Comparison of ENCODE assay signal across 8 worm cellular contexts in the genomic region with DNA sequence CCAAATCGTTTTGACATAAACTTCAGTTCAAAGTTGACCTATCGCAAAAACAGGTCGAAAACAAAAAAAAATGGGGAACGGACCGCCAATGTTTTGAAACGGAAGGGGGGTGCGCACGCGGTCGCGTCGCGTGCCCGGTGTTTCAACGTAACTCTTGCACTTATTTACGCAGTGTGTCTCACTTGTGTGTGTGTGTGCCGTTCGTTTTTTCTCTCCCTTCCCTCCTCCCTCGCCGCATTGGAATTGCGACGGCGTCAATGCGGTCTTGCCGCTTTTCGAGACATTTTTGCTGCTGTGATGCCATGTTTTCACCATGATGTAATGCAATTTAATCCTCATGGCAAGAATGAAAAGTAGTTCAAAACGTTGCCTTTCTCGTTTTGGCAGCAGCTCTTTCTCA.
TF ChIP-seq lines count a peak whose summit lies in the region.

No protein-coding gene starts in this region.

TF ChIP-seq in whole organism, L1 larva, 84 proteins besides CTCF, POLR2A, EP300 and RAD21 (continued from another document and continues in another):
- peak; percentile 89 for TF ChIP-seq lin-14 (GFP tag; optimal IDR thresholded peaks at IDR 0.05; lab: Kevin White, UChicago)
- no peak for TF ChIP-seq efl-1 (optimal IDR thresholded peaks at IDR 0.05; lab: Kevin White, UChicago)
- peak in 1 of 2 experiments; percentile 79 for TF ChIP-seq efl-1 (GFP tag; optimal IDR thresholded peaks at IDR 0.05 in 1 of 2; lab: Kevin White, UChicago)
- TF ChIP-seq snu-23 (GFP tag; optimal IDR thresholded peaks at IDR 0.05; lab: Kevin White, UChicago), result peak; percentile 8
- no peak for TF ChIP-seq nhr-28 (tag; optimal IDR thresholded peaks at IDR 0.05; lab: Kevin White, UChicago)
- peak in 1 of 3 experiments; percentile 16 for TF ChIP-seq ceh-82 (tag; optimal IDR thresholded peaks at IDR 0.05; lab: Kevin White, UChicago)
- no peak for TF ChIP-seq dsc-1 (tag; optimal IDR thresholded peaks at IDR 0.05; lab: Kevin White, UChicago)
- TF ChIP-seq lsy-2 (tag; optimal IDR thresholded peaks at IDR 0.05; lab: Kevin White, UChicago), result peak in 1 of 2 experiments; percentile 15
- peak; percentile 21 for TF ChIP-seq xbp-1 (tag; optimal IDR thresholded peaks at IDR 0.05; lab: Kevin White, UChicago)
- no peak for TF ChIP-seq unc-98 (GFP tag; IDR thresholded peaks at IDR 0.05; lab: Robert Waterston, UW)
- TF ChIP-seq mep-1 (tag; optimal IDR thresholded peaks at IDR 0.05; lab: Kevin White, UChicago), result peak; percentile 15
- TF ChIP-seq grh-1 (GFP tag; IDR thresholded peaks at IDR 0.05; lab: Robert Waterston, UW), result no peak
- no peak for TF ChIP-seq ztf-4 (tag; optimal IDR thresholded peaks at IDR 0.05; lab: Kevin White, UChicago)
- peak in 1 of 2 experiments; percentile 18 for TF ChIP-seq lin-35 (GFP tag; optimal IDR thresholded peaks at IDR 0.05; lab: Kevin White, UChicago)
- TF ChIP-seq fkh-10 (GFP tag; optimal IDR thresholded peaks at IDR 0.05; lab: Kevin White, UChicago), result no peak
- no peak for TF ChIP-seq ceh-63 (GFP tag; optimal IDR thresholded peaks at IDR 0.05; lab: Kevin White, UChicago)

TF ChIP-seq in whole organism, L2 larva, 48 proteins besides CTCF, POLR2A, EP300 and RAD21 (continued from another document):
- TF ChIP-seq lin-13 (GFP tag; optimal IDR thresholded peaks at IDR 0.05; lab: Kevin White, UChicago) (peak; percentile 15), nhr-21 (tag; optimal IDR thresholded peaks at IDR 0.05; lab: Kevin White, UChicago) (no peak), C34F6.9 (tag; optimal IDR thresholded peaks at IDR 0.05; lab: Kevin White, UChicago) (peak; percentile 55), skn-1 (tag; optimal IDR thresholded peaks at IDR 0.05; lab: Kevin White, UChicago) (no peak), sem-4 (tag; optimal IDR thresholded peaks at IDR 0.05; lab: Kevin White, UChicago) (peak; percentile 41), fos-1 (tag; optimal IDR thresholded peaks at IDR 0.05; lab: Kevin White, UChicago) (peak; percentile 45), nhr-129 (tag; optimal IDR thresholded peaks at IDR 0.05; lab: Kevin White, UChicago) (peak; percentile 21), lin-11 (tag; optimal IDR thresholded peaks at IDR 0.05; lab: Kevin White, UChicago) (no peak), zag-1 (tag; optimal IDR thresholded peaks at IDR 0.05; lab: Kevin White, UChicago) (peak; percentile 31), elt-3 (tag; optimal IDR thresholded peaks at IDR 0.05; lab: Kevin White, UChicago) (no peak), ceh-82 (tag; optimal IDR thresholded peaks at IDR 0.05; lab: Kevin White, UChicago) (no peak), ztf-11 (tag; optimal IDR thresholded peaks at IDR 0.05; lab: Kevin White, UChicago) (no peak), gmeb-1 (tag; optimal IDR thresholded peaks at IDR 0.05; lab: Kevin White, UChicago) (no peak)

TF ChIP-seq in whole organism, L3 larva, 47 proteins besides CTCF, POLR2A, EP300 and RAD21 (continued from another document and continues in another):
- TF ChIP-seq lsy-12 (tag; optimal IDR thresholded peaks at IDR 0.05; lab: Kevin White, UChicago), result no peak
- TF ChIP-seq unc-39 (tag; optimal IDR thresholded peaks at IDR 0.05; lab: Kevin White, UChicago), result no peak
- TF ChIP-seq mdl-1 (tag; optimal IDR thresholded peaks at IDR 0.05; lab: Kevin White, UChicago), result no peak
- TF ChIP-seq ztf-4 (tag; optimal IDR thresholded peaks at IDR 0.05; lab: Kevin White, UChicago), result no peak
- TF ChIP-seq ZK546.5 (tag; optimal IDR thresholded peaks at IDR 0.05; lab: Kevin White, UChicago), result no peak
- no peak for TF ChIP-seq sea-2 (GFP tag; optimal IDR thresholded peaks at IDR 0.05; lab: Kevin White, UChicago)
- no peak for TF ChIP-seq egl-27 (tag; optimal IDR thresholded peaks at IDR 0.05; lab: Kevin White, UChicago)
- TF ChIP-seq nhr-23 (tag; optimal IDR thresholded peaks at IDR 0.05; lab: Kevin White, UChicago), result no peak
- TF ChIP-seq elt-1 (tag; optimal IDR thresholded peaks at IDR 0.05; lab: Kevin White, UChicago), result peak; percentile 3
- no peak for TF ChIP-seq snpc-4 (tag; optimal IDR thresholded peaks at IDR 0.05; lab: Kevin White, UChicago)
- no peak for TF ChIP-seq nhr-12 (tag; optimal IDR thresholded peaks at IDR 0.05; lab: Kevin White, UChicago)
- peak; percentile 35 for TF ChIP-seq elt-2 (tag; optimal IDR thresholded peaks at IDR 0.05; lab: Kevin White, UChicago)
- TF ChIP-seq aly-2 (tag; optimal IDR thresholded peaks at IDR 0.05; lab: Kevin White, UChicago), result no peak
- no peak for TF ChIP-seq nhr-28 (tag; optimal IDR thresholded peaks at IDR 0.05; lab: Kevin White, UChicago)
- TF ChIP-seq tbx-2 (tag; optimal IDR thresholded peaks at IDR 0.05; lab: Kevin White, UChicago), result no peak
- TF ChIP-seq skn-1 (tag; optimal IDR thresholded peaks at IDR 0.05; lab: Kevin White, UChicago), result peak; percentile 16
- peak; percentile 86 for TF ChIP-seq lin-39 (tag; optimal IDR thresholded peaks at IDR 0.05; lab: Kevin White, UChicago)
- TF ChIP-seq ztf-11 (tag; optimal IDR thresholded peaks at IDR 0.05; lab: Kevin White, UChicago), result no peak

TF ChIP-seq in whole organism, L4 larva, 104 proteins besides CTCF, POLR2A, EP300 and RAD21 (continued from another document and continues in another):
- TF ChIP-seq ceh-28 (tag; optimal IDR thresholded peaks at IDR 0.05; lab: Kevin White, UChicago) (no peak), nhr-77 (tag; optimal IDR thresholded peaks at IDR 0.05; lab: Kevin White, UChicago) (no peak), ceh-82 (tag; optimal IDR thresholded peaks at IDR 0.05; lab: Kevin White, UChicago) (no peak), ztf-11 (tag; optimal IDR thresholded peaks at IDR 0.05; lab: Kevin White, UChicago) (no peak), dmd-8 (GFP tag; IDR thresholded peaks at IDR 0.05; lab: Robert Waterston, UW) (no peak), F37D6.2 (tag; optimal IDR thresholded peaks at IDR 0.05; lab: Kevin White, UChicago) (no peak), dmd-6 (GFP tag; IDR thresholded peaks at IDR 0.05; lab: Robert Waterston, UW) (peak; percentile 37; the same call in 1 of the 2 replicates), hlh-11 (tag; optimal IDR thresholded peaks at IDR 0.05; lab: Kevin White, UChicago) (peak; percentile 59), arid-1 (GFP tag; conservative IDR thresholded peaks at IDR 0.05; lab: Robert Waterston, UW) (no peak), egl-43 (GFP tag; IDR thresholded peaks at IDR 0.05; lab: Robert Waterston, UW) (no peak), nhr-237 (tag; optimal IDR thresholded peaks at IDR 0.05; lab: Kevin White, UChicago) (no peak), nhr-41 (GFP tag; IDR thresholded peaks at IDR 0.05; lab: Robert Waterston, UW) (no peak), unc-62 (GFP tag; optimal IDR thresholded peaks at IDR 0.05 in 1 of 2; lab: Kevin White, UChicago) (peak in 1 of 2 experiments; percentile 91), unc-62 (tag; optimal IDR thresholded peaks at IDR 0.05; lab: Kevin White, UChicago) (no peak), lin-1 (GFP tag; IDR thresholded peaks at IDR 0.05; lab: Robert Waterston, UW) (no peak), mdt-29 (GFP tag; IDR thresholded peaks at IDR 0.05; lab: Robert Waterston, UW) (0 out of 2 replicates have a peak, but pooled peaks have one; percentile 16), mep-1 (tag; optimal IDR thresholded peaks at IDR 0.05; lab: Kevin White, UChicago) (peak; percentile 58)

TF ChIP-seq in whole organism, early embryonic, 17 proteins besides CTCF, POLR2A, EP300 and RAD21 (continued from another document):
- no peak for TF ChIP-seq flt-1 (GFP tag; IDR thresholded peaks at IDR 0.05; lab: Robert Waterston, UW)
- no peak for TF ChIP-seq ama-1 (optimal IDR thresholded peaks at IDR 0.05; lab: Kevin White, UChicago)
- no peak for TF ChIP-seq hmbx-1 (tag; optimal IDR thresholded peaks at IDR 0.05; lab: Kevin White, UChicago)
- peak; percentile 39 for TF ChIP-seq hmg-4 (GFP tag; optimal IDR thresholded peaks at IDR 0.05; lab: Kevin White, UChicago)
- peak; percentile 28 for TF ChIP-seq ceh-36 (tag; optimal IDR thresholded peaks at IDR 0.05; lab: Kevin White, UChicago)

TF ChIP-seq in whole organism, late embryonic, 69 proteins besides CTCF, POLR2A, EP300 and RAD21 (continued from another document):
- TF ChIP-seq unc-3 (GFP tag; conservative IDR thresholded peaks at IDR 0.05; lab: Robert Waterston, UW) (no peak), unc-3 (tag; optimal IDR thresholded peaks at IDR 0.05; lab: Kevin White, UChicago) (no peak), ceh-19 (GFP tag; optimal IDR thresholded peaks at IDR 0.05; lab: Kevin White, UChicago) (peak; percentile 46), tbx-2 (tag; optimal IDR thresholded peaks at IDR 0.05; lab: Kevin White, UChicago) (peak; percentile 57), hlh-30 (tag; optimal IDR thresholded peaks at IDR 0.05; lab: Kevin White, UChicago; ENCODE audit: insufficient read depth) (peak; percentile 49), madf-2 (tag; optimal IDR thresholded peaks at IDR 0.05; lab: Kevin White, UChicago) (no peak), sdc-2 (tag; optimal IDR thresholded peaks at IDR 0.05; lab: Kevin White, UChicago) (peak; percentile 51), hlh-15 (tag; optimal IDR thresholded peaks at IDR 0.05; lab: Kevin White, UChicago) (no peak), C38D4.7 (GFP tag; optimal IDR thresholded peaks at IDR 0.05; lab: Kevin White, UChicago) (no peak), unc-42 (tag; optimal IDR thresholded peaks at IDR 0.05; lab: Kevin White, UChicago) (peak; percentile 55), lim-6 (tag; optimal IDR thresholded peaks at IDR 0.05; lab: Kevin White, UChicago) (no peak)

TF ChIP-seq in whole organism, mixed stage, embryonic, 35 proteins besides CTCF, POLR2A, EP300 and RAD21 (continued from another document):
- peak; percentile 35 for TF ChIP-seq M03D4.4 (tag; optimal IDR thresholded peaks at IDR 0.05; lab: Kevin White, UChicago)
- no peak for TF ChIP-seq lin-32 (GFP tag; optimal IDR thresholded peaks at IDR 0.05; lab: Kevin White, UChicago)
- TF ChIP-seq drap-1 (GFP tag; optimal IDR thresholded peaks at IDR 0.05; lab: Kevin White, UChicago), result peak; percentile 37
- no peak for TF ChIP-seq tbx-8 (GFP tag; optimal IDR thresholded peaks at IDR 0.05; lab: Kevin White, UChicago)
- no peak for TF ChIP-seq nhr-12 (tag; optimal IDR thresholded peaks at IDR 0.05; lab: Kevin White, UChicago)
- TF ChIP-seq ham-2 (GFP tag; optimal IDR thresholded peaks at IDR 0.05; lab: Kevin White, UChicago), result no peak
- peak; percentile 49 for TF ChIP-seq lin-13 (tag; optimal IDR thresholded peaks at IDR 0.05; lab: Kevin White, UChicago)
- no peak for TF ChIP-seq unc-62 (GFP tag; optimal IDR thresholded peaks at IDR 0.05; lab: Kevin White, UChicago)
- peak; percentile 59 for TF ChIP-seq sptf-1 (tag; optimal IDR thresholded peaks at IDR 0.05; lab: Kevin White, UChicago)
- TF ChIP-seq blmp-1 (tag; optimal IDR thresholded peaks at IDR 0.05; lab: Kevin White, UChicago), result no peak
- peak; percentile 47 for TF ChIP-seq mls-2 (tag; optimal IDR thresholded peaks at IDR 0.05; lab: Kevin White, UChicago)
- no peak for TF ChIP-seq nhr-76 (tag; optimal IDR thresholded peaks at IDR 0.05; lab: Kevin White, UChicago)
- no peak for TF ChIP-seq bed-3 (GFP tag; optimal IDR thresholded peaks at IDR 0.05; lab: Kevin White, UChicago)
- TF ChIP-seq lsy-2 (tag; optimal IDR thresholded peaks at IDR 0.05; lab: Kevin White, UChicago), result no peak
- TF ChIP-seq ztf-11 (tag; optimal IDR thresholded peaks at IDR 0.05; lab: Kevin White, UChicago), result no peak
- TF ChIP-seq ces-1 (GFP tag; optimal IDR thresholded peaks at IDR 0.05; lab: Kevin White, UChicago), result peak; percentile 47
- peak; percentile 29 for TF ChIP-seq hlh-1 (tag; optimal IDR thresholded peaks at IDR 0.05; lab: Kevin White, UChicago)

TF ChIP-seq in whole organism, young adult, 124 proteins besides CTCF, POLR2A, EP300 and RAD21 (continued from another document):
- no peak for TF ChIP-seq F55B11.4 (tag; optimal IDR thresholded peaks at IDR 0.05; lab: Kevin White, UChicago; ENCODE audit: borderline replicate concordance, insufficient read depth)
- peak; percentile 61 for TF ChIP-seq attf-5 (GFP tag; optimal IDR thresholded peaks at IDR 0.05; lab: Kevin White, UChicago)
- TF ChIP-seq ZK185.1 (tag; optimal IDR thresholded peaks at IDR 0.05; lab: Kevin White, UChicago; ENCODE audit: poor library complexity, severe bottlenecking), result no peak
- TF ChIP-seq F23B12.7 (tag; optimal IDR thresholded peaks at IDR 0.05; lab: Kevin White, UChicago; ENCODE audit: insufficient read depth), result no peak
- no peak for TF ChIP-seq F49E8.2 (tag; optimal IDR thresholded peaks at IDR 0.05; lab: Kevin White, UChicago; ENCODE audit: insufficient read depth)
- TF ChIP-seq ztf-18 (tag; optimal IDR thresholded peaks at IDR 0.05; lab: Kevin White, UChicago), result peak; percentile 0
- TF ChIP-seq nhr-80 (tag; optimal IDR thresholded peaks at IDR 0.05; lab: Kevin White, UChicago), result peak; percentile 61
- TF ChIP-seq hmg-1.2 (GFP tag; IDR thresholded peaks at IDR 0.05; lab: Robert Waterston, UW), result peak; percentile 37; the same call in 1 of the 2 replicates
- TF ChIP-seq K12H6.12 (tag; optimal IDR thresholded peaks at IDR 0.05; lab: Kevin White, UChicago), result peak; percentile 60
- TF ChIP-seq madf-3 (GFP tag; IDR thresholded peaks at IDR 0.05; lab: Robert Waterston, UW), result peak; percentile 73; the same call in 1 of the 2 replicates
- no peak for TF ChIP-seq bed-1 (GFP tag; IDR thresholded peaks at IDR 0.05; lab: Robert Waterston, UW)
